Fruit fly (Drosophila melanogaster) whole organism, embryonic: Measurements from ENCODE around the gene stet.

Source experiments
- CG11723 ChIP-seq: fragments of 200-800 bp; sonication (Bioruptor generic); optimal IDR thresholded peaks from 2 replicates; lab custom pipeline; 2017; ENCODE audit warnings: missing biosample characterization, mild to moderate bottlenecking, missing genetic modification characterization
- CG12391 ChIP-seq: fragments of 200-800 bp; sonication (Bioruptor generic); optimal IDR thresholded peaks from 3 replicates; lab custom pipeline; 2018; ENCODE audit warnings: missing biosample characterization, mild to moderate bottlenecking, missing genetic modification characterization, moderate library complexity
- CG13287 ChIP-seq: fragments of 200-800 bp; sonication (Bioruptor generic); IDR thresholded peaks from 2 replicates; pipeline ENCODE4 v1.3.6; 2022; ENCODE audit warnings: missing biosample characterization, missing genetic modification characterization; ENCODE audit not compliant: partially characterized antibody
- CG13296 ChIP-seq: fragments of 200-800 bp; sonication (Bioruptor generic); optimal IDR thresholded peaks from 3 replicates; lab custom pipeline; 2018; ENCODE audit warnings: missing biosample characterization, mild to moderate bottlenecking, missing genetic modification characterization
- CG13775 ChIP-seq: fragments of 200-800 bp; sonication (Bioruptor generic); optimal IDR thresholded peaks from 3 replicates; lab custom pipeline; 2017; ENCODE audit warnings: missing biosample characterization, mild to moderate bottlenecking, missing genetic modification characterization
- CG13894 ChIP-seq: fragments of 200-800 bp; sonication (Bioruptor generic); optimal IDR thresholded peaks from 3 replicates; lab custom pipeline; 2018; ENCODE audit warnings: missing biosample characterization, mild to moderate bottlenecking, missing genetic modification characterization, moderate library complexity
- CG2199 ChIP-seq: fragments of 200-800 bp; sonication (Bioruptor generic); IDR thresholded peaks from 3 replicates; pipeline ENCODE4 v1.3.6; 2022; ENCODE audit warnings: missing biosample characterization, missing genetic modification characterization
- CG30020 ChIP-seq: fragments of 200-800 bp; optimal IDR thresholded peaks from 2 replicates; lab custom pipeline; 2019; ENCODE audit warnings: missing biosample characterization, mild to moderate bottlenecking, missing genetic modification characterization, moderate library complexity
- CG34422 ChIP-seq: fragments of 200-800 bp; sonication (Bioruptor generic); IDR thresholded peaks from 3 replicates; pipeline ENCODE4 v1.3.6; 2022; ENCODE audit warnings: missing biosample characterization, missing genetic modification characterization
- CG6683 ChIP-seq: fragments of 200-800 bp; sonication (Bioruptor generic); optimal IDR thresholded peaks from 2 replicates; lab custom pipeline; 2017; ENCODE audit warnings: missing biosample characterization, mild to moderate bottlenecking, missing genetic modification characterization, missing genetic modification reagents
- CG6813 ChIP-seq: fragments of 200-800 bp; sonication (Bioruptor generic); optimal IDR thresholded peaks from 2 replicates; lab custom pipeline; 2017; ENCODE audit warnings: missing biosample characterization, missing genetic modification characterization, mild to moderate bottlenecking, moderate library complexity, missing genetic modification reagents
- CG7271 ChIP-seq: fragments of 200-800 bp; sonication (Bioruptor generic); optimal IDR thresholded peaks from 2 replicates; lab custom pipeline; 2018; ENCODE audit warnings: missing biosample characterization, mild to moderate bottlenecking, missing genetic modification characterization, moderate library complexity
- CG7839 ChIP-seq: fragments of 200-800 bp; sonication (Bioruptor generic); optimal IDR thresholded peaks from 3 replicates; lab custom pipeline; 2018; ENCODE audit warnings: missing biosample characterization, mild to moderate bottlenecking, missing genetic modification characterization, moderate library complexity
- CG7928 ChIP-seq: fragments of 200-800 bp; sonication (Bioruptor generic); optimal IDR thresholded peaks from 2 replicates; lab custom pipeline; 2017; ENCODE audit warnings: missing biosample characterization, mild to moderate bottlenecking, missing genetic modification characterization
- CG8944 ChIP-seq: fragments of 200-800 bp; sonication (Bioruptor generic); optimal IDR thresholded peaks from 3 replicates; lab custom pipeline; 2016; ENCODE audit warnings: missing biosample characterization, missing genetic modification characterization
- CG9797 ChIP-seq: fragments of 200-800 bp; sonication (Bioruptor generic); optimal IDR thresholded peaks from 3 replicates; lab custom pipeline; 2018; ENCODE audit warnings: missing biosample characterization, mild to moderate bottlenecking, missing genetic modification characterization
- CHES-1-like ChIP-seq: fragments of 200-800 bp; sonication (Bioruptor generic); optimal IDR thresholded peaks from 2 replicates; lab custom pipeline; 2016; ENCODE audit warnings: missing biosample characterization, missing genetic modification characterization
- E2f2 ChIP-seq: fragments of 200-800 bp; sonication (Bioruptor generic); IDR thresholded peaks from 2 replicates; pipeline ENCODE4 v1.3.6; 2022; ENCODE audit warnings: missing biosample characterization, missing genetic modification characterization
- Elba2 ChIP-seq: fragments of 200-800 bp; sonication (Bioruptor generic); optimal IDR thresholded peaks from 3 replicates; lab custom pipeline; 2016; ENCODE audit warnings: missing biosample characterization, missing genetic modification characterization
- Fer1 ChIP-seq: fragments of 200-800 bp; sonication (Bioruptor generic); optimal IDR thresholded peaks from 2 replicates; lab custom pipeline; 2017; ENCODE audit warnings: missing biosample characterization, mild to moderate bottlenecking, missing genetic modification characterization
- Fer2 ChIP-seq: fragments of 200-800 bp; sonication (Bioruptor generic); optimal IDR thresholded peaks from 2 replicates; lab custom pipeline; 2018; ENCODE audit warnings: missing biosample characterization, mild to moderate bottlenecking, missing genetic modification characterization, moderate library complexity
- HLH3B ChIP-seq: fragments of 200-800 bp; sonication (Bioruptor generic); IDR thresholded peaks from 2 replicates; pipeline ENCODE4 v1.3.6; 2022; ENCODE audit warnings: missing biosample characterization, missing genetic modification characterization
- HmgZ ChIP-seq: fragments of 200-800 bp; sonication (Bioruptor generic); optimal IDR thresholded peaks from 2 replicates; lab custom pipeline; 2018; ENCODE audit warnings: missing biosample characterization, mild to moderate bottlenecking, missing genetic modification characterization
- MESR4 ChIP-seq: fragments of 200-800 bp; sonication (Bioruptor generic); optimal IDR thresholded peaks from 2 replicates; lab custom pipeline; 2018; ENCODE audit warnings: missing biosample characterization, mild to moderate bottlenecking, missing genetic modification characterization, moderate library complexity
- Mad ChIP-seq: fragments of 200-800 bp; sonication (Bioruptor generic); optimal IDR thresholded peaks from 2 replicates; lab custom pipeline; 2016; ENCODE audit warnings: missing biosample characterization, missing genetic modification characterization
- Med ChIP-seq: fragments of 200-800 bp; sonication (Bioruptor generic); peaks from one replicate; lab custom pipeline; 2016; ENCODE audit warnings: missing biosample characterization, missing genetic modification characterization, mild to moderate bottlenecking, inconsistent platforms, moderate library complexity
- NK7.1 ChIP-seq: fragments of 200-800 bp; sonication (Bioruptor generic); optimal IDR thresholded peaks from 3 replicates; lab custom pipeline; 2016; ENCODE audit warnings: missing biosample characterization, missing genetic modification characterization
- Neu2 ChIP-seq: fragments of 200-800 bp; sonication (Bioruptor generic); optimal IDR thresholded peaks from 3 replicates; lab custom pipeline; 2016; ENCODE audit warnings: missing biosample characterization, missing genetic modification characterization, borderline replicate concordance
- NfI ChIP-seq: fragments of 200-800 bp; sonication (Bioruptor generic); optimal IDR thresholded peaks from 3 replicates; lab custom pipeline; 2018; ENCODE audit warnings: missing biosample characterization, mild to moderate bottlenecking, missing genetic modification characterization, moderate library complexity
- Oaz ChIP-seq: fragments of 200-800 bp; sonication (Bioruptor generic); IDR thresholded peaks from 2 replicates; pipeline ENCODE4 v1.3.6; 2022; ENCODE audit warnings: missing biosample characterization, missing genetic modification characterization
- Scr ChIP-seq: fragments of 200-800 bp; sonication (Bioruptor generic); IDR thresholded peaks from 2 replicates; pipeline ENCODE4 v1.3.6; 2022; ENCODE audit warnings: missing biosample characterization, missing genetic modification characterization; ENCODE audit not compliant: partially characterized antibody
- ara ChIP-seq: fragments of 200-800 bp; sonication (Bioruptor generic); IDR thresholded peaks from 2 replicates; pipeline ENCODE4 v1.3.6; 2022; ENCODE audit warnings: missing biosample characterization, missing genetic modification characterization
- az2 ChIP-seq: fragments of 200-800 bp; sonication (Bioruptor generic); optimal IDR thresholded peaks from 3 replicates; lab custom pipeline; 2016; ENCODE audit warnings: missing biosample characterization, missing genetic modification characterization
- br ChIP-seq: fragments of >200 bp; optimal IDR thresholded peaks from 2 replicates; lab custom pipeline; 2017
- bsh ChIP-seq, 2 experiments: fragments of 200-800 bp; sonication (Bioruptor generic); optimal IDR thresholded peaks; 2 replicates each; lab custom pipeline; 2017 to 2018; ENCODE audit warnings: mild to moderate bottlenecking in 2 of 2, missing biosample characterization in 2 of 2, missing genetic modification characterization in 2 of 2, moderate library complexity in 1 of 2
- cas ChIP-seq: fragments of 200-800 bp; sonication (Bioruptor generic); IDR thresholded peaks from 2 replicates; pipeline ENCODE4 v1.3.6; 2022; ENCODE audit warnings: missing biosample characterization, missing genetic modification characterization
- chif ChIP-seq, 2 experiments: fragments of 200-800 bp; sonication (Bioruptor generic); optimal IDR thresholded peaks; 3 replicates each; lab custom pipeline; 2016; ENCODE audit warnings: missing biosample characterization in 2 of 2, missing genetic modification characterization in 2 of 2
- crp ChIP-seq, 2 experiments: fragments of 200-800 bp; sonication (Bioruptor generic); optimal IDR thresholded peaks; 2 replicates in 1 of 2; 3 replicates in 1 of 2; lab custom pipeline; 2017; ENCODE audit warnings: missing biosample characterization in 2 of 2, missing genetic modification characterization in 2 of 2, mild to moderate bottlenecking in 1 of 2, moderate library complexity in 1 of 2
- dan ChIP-seq: fragments of 200-800 bp; sonication (Bioruptor generic); IDR thresholded peaks from 2 replicates; pipeline ENCODE4 v1.3.6; 2022; ENCODE audit warnings: missing biosample characterization, missing genetic modification characterization
- gcm2 ChIP-seq: fragments of 200-800 bp; sonication (Bioruptor generic); optimal IDR thresholded peaks from 2 replicates; lab custom pipeline; 2016; ENCODE audit warnings: missing biosample characterization, missing genetic modification characterization
- gfzf ChIP-seq: fragments of 200-800 bp; sonication (Bioruptor generic); optimal IDR thresholded peaks from 2 replicates; lab custom pipeline; 2016; ENCODE audit warnings: missing biosample characterization, mild to moderate bottlenecking, missing genetic modification characterization, moderate library complexity
- h ChIP-seq: fragments of >200 bp; optimal IDR thresholded peaks from 2 replicates; lab custom pipeline; 2017
- inv ChIP-seq: fragments of 200-800 bp; sonication (Bioruptor generic); IDR thresholded peaks from 2 replicates; pipeline ENCODE4 v1.3.6; 2022; ENCODE audit warnings: missing biosample characterization, missing genetic modification characterization; ENCODE audit not compliant: partially characterized antibody
- nerfin-2 ChIP-seq: fragments of 200-800 bp; sonication (Bioruptor generic); IDR thresholded peaks from 2 replicates; pipeline ENCODE4 v1.3.6; 2022; ENCODE audit warnings: missing biosample characterization, missing genetic modification characterization; ENCODE audit not compliant: partially characterized antibody
- prd ChIP-seq, 3 experiments: fragments of >200 bp in 2 of 3; fragments of 200-800 bp in 1 of 3; sonication (Bioruptor generic) in 1 of 3; optimal IDR thresholded peaks in 2 of 3; IDR thresholded peaks in 1 of 3; 2 replicates in 2 of 3; 3 replicates in 1 of 3; pipeline versions ENCODE4 v1.3.6 to Lab custom; 2017 to 2022; ENCODE audit warnings: missing biosample characterization in 1 of 3, missing genetic modification characterization in 1 of 3
- row ChIP-seq: fragments of 200-800 bp; sonication (Bioruptor generic); IDR thresholded peaks from 3 replicates; pipeline ENCODE4 v1.3.6; 2022; ENCODE audit warnings: missing biosample characterization, missing genetic modification characterization
- ssp ChIP-seq: fragments of 200-800 bp; sonication (Bioruptor generic); IDR thresholded peaks from 2 replicates; pipeline ENCODE4 v1.3.6; 2022; ENCODE audit warnings: missing biosample characterization, missing genetic modification characterization
- trem ChIP-seq: fragments of 200-800 bp; optimal IDR thresholded peaks from 3 replicates; lab custom pipeline; 2019; ENCODE audit warnings: missing biosample characterization, mild to moderate bottlenecking, missing genetic modification characterization, moderate library complexity
- unc-4 ChIP-seq: fragments of 200-800 bp; sonication (Bioruptor generic); IDR thresholded peaks from 2 replicates; pipeline ENCODE4 v1.3.6; 2022; ENCODE audit warnings: missing biosample characterization, missing genetic modification characterization; ENCODE audit not compliant: partially characterized antibody
- wdn ChIP-seq: fragments of 200-800 bp; sonication (Bioruptor generic); IDR thresholded peaks from 2 replicates; pipeline ENCODE4 v1.3.6; 2022; ENCODE audit warnings: missing biosample characterization, missing genetic modification characterization
- zfh1 ChIP-seq: fragments of 200-800 bp; sonication (Bioruptor generic); IDR thresholded peaks from 3 replicates; pipeline ENCODE4 v1.3.6; 2022; ENCODE audit warnings: missing biosample characterization, missing genetic modification characterization

Gene stet

DNA sequence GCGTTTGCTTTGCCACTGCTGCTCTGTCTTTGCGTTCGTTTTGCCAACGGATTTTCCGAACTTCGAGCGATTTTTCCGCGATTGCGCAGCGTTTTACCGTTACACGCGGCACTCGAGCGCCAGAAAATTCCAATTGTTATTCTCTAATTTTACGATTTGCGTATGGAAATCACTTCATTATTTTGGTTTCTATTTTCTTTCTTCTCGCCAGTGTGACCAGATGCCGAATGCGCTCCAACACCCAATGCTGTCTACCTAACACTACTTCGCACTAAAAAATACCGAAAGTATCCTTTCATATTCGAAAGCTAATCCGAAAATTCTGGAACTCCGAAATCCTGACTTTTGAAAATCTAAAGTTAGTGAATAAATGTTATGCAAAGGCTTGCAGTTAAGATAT lies 7.1 kb upstream of the stet start, which contains the start of gene CG12084 (continued):
- TF ChIP-seq crp (GFP tag; optimal IDR thresholded peaks at IDR 0.05; lab: Kevin White, UChicago) (no peak), CG7271 (no peak), prd (optimal IDR thresholded peaks at IDR 0.05; lab: Kevin White, UChicago) (no peak), prd (GFP tag; IDR thresholded peaks at IDR 0.05; lab: Robert Waterston, UW) (no peak), CG6683 (GFP tag; lab: Kevin White, UChicago) (no peak), CG2199 (GFP tag; lab: Robert Waterston, UW) (no peak), Neu2 (GFP tag; lab: Kevin White, UChicago) (no peak), CG7839 (tag; lab: Kevin White, UChicago) (no peak), MESR4 (GFP tag; lab: Kevin White, UChicago) (peak; percentile 85), unc-4 (0 out of 2 replicates have a peak, but pooled peaks have one; percentile 29), E2f2 (GFP tag; lab: Robert Waterston, UW) (peak; percentile 36), ssp (GFP tag; lab: Robert Waterston, UW) (no peak), Fer1 (GFP tag; lab: Kevin White, UChicago) (no peak), Scr (GFP tag; lab: Robert Waterston, UW) (peak; percentile 25), Oaz (no peak), cas (GFP tag; lab: Robert Waterston, UW) (no peak), br (lab: Kevin White, UChicago) (no peak), nerfin-2 (GFP tag; lab: Robert Waterston, UW) (no peak), CG8944 (GFP tag; lab: Kevin White, UChicago) (no peak), CG13287 (GFP tag; lab: Robert Waterston, UW) (peak; percentile 46; the same call in 1 of the 2 replicates), row (GFP tag; lab: Robert Waterston, UW) (no peak), CG13894 (tag; lab: Kevin White, UChicago) (no peak), bsh (GFP tag; optimal IDR thresholded peaks at IDR 0.05; lab: Kevin White, UChicago) (no peak), gfzf (GFP tag; lab: Kevin White, UChicago) (peak; percentile 96), dan (no peak), CG9797 (GFP tag; lab: Kevin White, UChicago) (peak; percentile 87), CG13775 (GFP tag; lab: Kevin White, UChicago) (no peak), CG34422 (peak; percentile 21; the same call in 1 of the 3 replicates), CG7928 (GFP tag; lab: Kevin White, UChicago) (no peak), CHES-1-like (GFP tag; lab: Kevin White, UChicago) (peak; percentile 41), gcm2 (GFP tag; lab: Kevin White, UChicago) (no peak), CG11723 (GFP tag; lab: Kevin White, UChicago) (no peak), CG6813 (no peak), Elba2 (GFP tag; lab: Kevin White, UChicago) (peak; percentile 82), trem (tag; lab: Kevin White, UChicago) (peak; percentile 59), wdn (GFP tag; lab: Robert Waterston, UW) (no peak), ara (GFP tag; lab: Robert Waterston, UW) (no peak), chif (GFP tag; optimal IDR thresholded peaks at IDR 0.05; lab: Kevin White, UChicago) (no peak), NK7.1 (GFP tag; lab: Kevin White, UChicago) (no peak), CG12391 (tag; lab: Kevin White, UChicago) (no peak), inv (GFP tag; lab: Robert Waterston, UW) (no peak), CG13296 (GFP tag; lab: Kevin White, UChicago) (no peak), az2 (no peak), Mad (GFP tag; lab: Kevin White, UChicago) (no peak), zfh1 (GFP tag; lab: Robert Waterston, UW) (no peak), Fer2 (tag; lab: Kevin White, UChicago) (no peak), Med (GFP tag; lab: Kevin White, UChicago) (peak; percentile 21), CG30020 (tag; lab: Kevin White, UChicago) (peak; percentile 8), HmgZ (tag; lab: Kevin White, UChicago) (peak; percentile 2), NfI (GFP tag; lab: Kevin White, UChicago) (no peak), HLH3B (GFP tag; lab: Robert Waterston, UW) (no peak), h (lab: Kevin White, UChicago) (no peak)
